Worm (Caenorhabditis elegans): ENCODE results near the gene cnx-1.

DNA sequence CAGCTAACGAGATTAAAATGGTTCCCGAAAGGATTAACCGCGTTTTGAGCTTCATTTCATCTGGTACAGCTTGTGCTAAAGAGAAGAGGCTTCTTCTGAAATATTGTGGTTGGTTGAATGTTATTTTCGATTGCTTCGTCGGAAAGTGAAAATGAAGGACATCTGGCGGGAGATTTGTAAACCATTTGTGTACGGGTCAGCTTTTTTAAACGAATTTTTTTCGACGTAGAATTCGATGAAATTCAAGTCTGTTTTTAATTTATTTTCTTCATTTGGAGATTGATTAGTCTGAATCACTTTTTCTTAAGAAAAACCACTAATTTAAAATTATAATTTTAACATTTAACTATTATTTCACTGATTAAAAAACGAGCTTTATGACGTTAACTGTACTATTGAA, 36.7 kb downstream of the cnx-1 start, which contains the start of gene sqv-3:
- no peak for TF ChIP-seq ama-1 (optimal IDR thresholded peaks at IDR 0.05)
- TF ChIP-seq ztf-4 (tag; optimal IDR thresholded peaks at IDR 0.05): no peak
- TF ChIP-seq lin-39 (tag; optimal IDR thresholded peaks at IDR 0.05): no peak
- TF ChIP-seq snpc-4 (tag; optimal IDR thresholded peaks at IDR 0.05): no peak
- TF ChIP-seq skn-1 (tag; optimal IDR thresholded peaks at IDR 0.05): no peak
- no peak for TF ChIP-seq C34F6.9 (tag; optimal IDR thresholded peaks at IDR 0.05)
- TF ChIP-seq nhr-77 (tag; optimal IDR thresholded peaks at IDR 0.05): no peak
- TF ChIP-seq unc-39 (tag; optimal IDR thresholded peaks at IDR 0.05): no peak
- TF ChIP-seq nhr-12 (tag; optimal IDR thresholded peaks at IDR 0.05): no peak
- no peak for TF ChIP-seq gmeb-1 (tag; optimal IDR thresholded peaks at IDR 0.05)
- TF ChIP-seq mab-5 (tag; optimal IDR thresholded peaks at IDR 0.05): no peak
- TF ChIP-seq lsy-2 (tag; optimal IDR thresholded peaks at IDR 0.05): no peak
- TF ChIP-seq ceh-82 (tag; optimal IDR thresholded peaks at IDR 0.05): no peak
